Fruit fly (Drosophila melanogaster) whole organism: ENCODE measurements around the gene CG13239.

Source experiments
- CG8478 ChIP-seq: fragments of >200 bp; optimal IDR thresholded peaks from 2 replicates; lab custom pipeline; 2018; ENCODE audit warnings: inconsistent platforms
- Dll ChIP-seq: fragments of >200 bp; optimal IDR thresholded peaks from 2 replicates; lab custom pipeline; 2017
- EcR ChIP-seq, 2 experiments: fragments of >200 bp; optimal IDR thresholded peaks; 2 replicates each; lab custom pipeline; 2017; ENCODE audit warnings: missing biosample characterization in 2 of 2, missing genetic modification characterization in 2 of 2, missing genetic modification reagents in 2 of 2
- pan ChIP-seq: fragments of >200 bp; optimal IDR thresholded peaks from 2 replicates; lab custom pipeline; 2017
- psq ChIP-seq: fragments of >200 bp; optimal IDR thresholded peaks from 2 replicates; lab custom pipeline; 2017
- usp ChIP-seq: fragments of >200 bp; optimal IDR thresholded peaks from 2 replicates; lab custom pipeline; 2017; ENCODE audit warnings: missing biosample characterization, missing genetic modification characterization, mixed read lengths

CG13239 gene

DNA sequence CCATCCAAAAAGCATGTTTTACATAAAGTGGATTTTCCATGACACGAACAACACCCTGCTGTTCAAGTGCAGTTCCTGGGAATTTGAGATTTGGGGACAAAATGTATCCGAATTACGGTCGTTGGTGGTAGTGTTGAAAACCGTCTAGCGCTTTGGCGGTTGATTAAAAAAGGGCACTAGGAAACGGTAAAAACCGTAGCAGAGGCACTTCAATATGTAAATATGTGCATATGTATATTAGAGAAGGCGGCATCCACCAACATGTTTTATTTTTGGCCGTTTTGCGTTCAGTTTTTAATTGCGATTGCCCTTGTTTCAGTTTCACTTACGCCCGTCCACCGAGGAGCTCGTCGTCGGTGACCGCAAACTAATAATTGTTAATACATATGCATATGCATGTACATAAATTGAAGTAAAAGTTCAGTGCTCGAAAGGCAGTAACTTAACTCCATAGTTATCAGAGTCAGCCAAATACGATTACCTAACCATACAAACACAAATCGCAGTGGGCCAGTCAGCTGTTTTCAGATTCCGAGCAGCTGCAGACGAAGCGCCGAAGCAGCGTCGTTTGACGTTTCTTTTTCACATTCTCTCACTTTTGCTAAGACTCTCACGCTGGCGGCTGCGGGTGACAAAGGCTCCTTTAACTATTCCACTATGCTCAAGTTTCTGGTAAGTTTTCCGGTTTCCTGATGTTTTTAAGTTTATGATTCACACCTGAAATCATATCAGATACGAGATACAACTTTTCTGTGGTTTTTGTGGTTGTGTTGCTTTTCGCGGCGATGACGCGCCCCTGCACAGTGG, 3.9 kb downstream of the CG13239 start, which contains the start of gene CG33170:
TSS of gene CG33170 (plus strand) at position 347 of the 807 bp plus-strand sequence.
- TF ChIP-seq CG8478 (no peak), Dll (lab: Kevin White, UChicago) (no peak), psq (no peak), EcR (GFP tag; optimal IDR thresholded peaks at IDR 0.05; lab: Kevin White, UChicago) (no peak), pan (lab: Kevin White, UChicago) (no peak), usp (GFP tag; lab: Kevin White, UChicago) (no peak)

DNA sequence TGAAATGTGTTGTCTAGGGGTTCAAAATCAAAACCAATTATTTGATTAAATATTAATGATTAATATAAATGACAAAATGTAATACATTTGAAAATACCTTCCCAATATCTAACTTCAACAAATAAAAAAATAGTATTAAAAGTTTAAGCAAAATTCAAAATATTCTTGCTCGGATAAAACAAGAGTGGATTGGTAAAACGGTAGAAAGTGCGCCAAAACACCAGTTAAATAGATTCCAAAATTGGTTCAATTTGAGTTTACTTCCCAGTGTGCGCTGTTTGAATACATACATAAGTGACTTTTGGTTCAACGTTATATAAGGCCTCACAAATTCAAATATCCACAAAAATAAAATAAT, 4.5 kb downstream of the CG13239 start:
- TF ChIP-seq usp (GFP tag; lab: Kevin White, UChicago) (no peak), pan (lab: Kevin White, UChicago) (no peak), EcR (GFP tag; optimal IDR thresholded peaks at IDR 0.05; lab: Kevin White, UChicago) (no peak), Dll (lab: Kevin White, UChicago) (no peak), psq (no peak), CG8478 (no peak)

DNA sequence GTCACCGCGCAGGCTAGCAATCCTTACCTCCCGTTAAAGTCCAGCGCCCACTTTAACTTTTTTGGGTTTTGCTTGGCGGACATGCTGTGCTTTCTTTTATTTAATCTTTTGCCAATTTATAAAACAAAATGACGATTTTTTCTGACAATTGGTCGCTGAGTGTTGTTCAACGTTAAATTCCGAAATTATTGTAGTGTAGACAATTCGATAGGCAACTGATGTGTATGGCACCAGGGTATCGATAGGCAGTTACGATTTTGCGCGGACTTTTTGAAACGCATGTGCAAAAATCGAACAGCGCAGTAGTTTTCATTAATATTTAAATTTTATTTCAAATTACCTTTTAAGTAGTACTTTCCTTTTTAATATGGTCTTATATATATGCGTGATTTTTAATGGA, 7.5 kb downstream of the CG13239 start, which contains the start of gene EMC4:
TSS of gene EMC4 (minus strand) at position 174 of the 400 bp plus-strand sequence.
- no peak for TF ChIP-seq CG8478
- TF ChIP-seq pan (lab: Kevin White, UChicago), result no peak
- no peak for TF ChIP-seq Dll (lab: Kevin White, UChicago)
- no peak for TF ChIP-seq usp (GFP tag; lab: Kevin White, UChicago)
- TF ChIP-seq psq, result no peak
- no peak for TF ChIP-seq EcR (GFP tag; optimal IDR thresholded peaks at IDR 0.05; lab: Kevin White, UChicago)

DNA sequence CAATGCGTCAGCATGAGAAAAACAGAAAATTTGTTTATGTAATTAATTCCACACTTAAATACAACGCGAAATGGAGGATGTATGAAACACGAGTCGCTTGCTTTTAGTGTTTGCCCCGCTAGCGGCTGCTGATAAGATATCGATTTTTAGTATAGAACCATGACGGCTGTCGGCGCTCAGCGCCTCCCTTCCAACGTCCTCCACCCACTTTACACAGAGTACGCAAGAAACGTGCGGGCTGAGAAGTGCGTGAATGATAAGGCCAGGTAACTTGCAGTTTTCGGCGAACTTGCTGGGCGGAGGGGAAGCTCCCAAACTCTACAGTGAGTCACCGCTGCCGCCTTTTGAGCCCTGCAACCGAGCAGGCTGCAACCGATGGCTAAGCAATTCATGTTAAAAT, 9.8 kb downstream of the CG13239 start:
- TF ChIP-seq usp (GFP tag; lab: Kevin White, UChicago) (no peak), EcR (GFP tag; optimal IDR thresholded peaks at IDR 0.05; lab: Kevin White, UChicago) (no peak), psq (no peak), Dll (lab: Kevin White, UChicago) (no peak), pan (lab: Kevin White, UChicago) (no peak), CG8478 (no peak)

DNA sequence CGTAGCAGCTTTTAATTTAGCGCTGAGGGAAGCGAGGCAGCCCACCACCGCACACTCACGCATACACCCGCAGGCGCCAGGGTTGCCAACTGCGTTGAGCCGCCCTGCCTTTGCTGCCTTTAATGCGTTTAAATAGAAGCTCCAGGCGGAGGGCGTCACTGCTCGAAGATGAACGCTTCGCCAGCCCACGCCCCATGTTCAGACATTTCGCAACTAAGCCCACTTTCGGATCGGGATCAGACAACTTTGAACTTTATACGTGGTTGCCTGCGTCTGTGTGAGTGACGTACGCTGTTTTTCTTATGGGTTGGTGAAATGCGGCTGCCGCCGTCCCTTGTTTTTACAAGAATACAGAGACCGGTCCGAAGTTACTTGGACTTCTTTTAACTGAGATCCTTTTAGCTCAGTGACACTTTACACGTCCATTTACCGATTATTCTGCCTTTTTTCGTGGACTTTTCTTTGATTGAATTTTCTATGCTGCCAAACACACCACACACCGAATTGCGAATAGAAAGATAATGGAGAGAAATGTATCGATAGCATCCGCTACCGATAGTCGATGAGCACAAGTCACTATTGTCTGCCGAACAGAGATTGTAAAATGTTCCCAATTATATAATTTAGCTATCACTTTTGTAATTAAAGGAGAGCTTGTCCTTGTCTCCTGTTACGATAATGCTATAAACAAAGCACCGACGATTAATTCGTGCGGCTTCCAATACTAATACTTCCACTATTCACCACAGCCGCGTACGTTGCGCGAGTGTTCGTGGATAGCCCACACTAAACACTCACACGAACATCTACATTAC, 10.7 kb downstream of the CG13239 start:
- TF ChIP-seq usp (GFP tag; lab: Kevin White, UChicago) (no peak), psq (no peak), CG8478 (no peak), pan (lab: Kevin White, UChicago) (peak; percentile 54), Dll (lab: Kevin White, UChicago) (no peak)

DNA sequence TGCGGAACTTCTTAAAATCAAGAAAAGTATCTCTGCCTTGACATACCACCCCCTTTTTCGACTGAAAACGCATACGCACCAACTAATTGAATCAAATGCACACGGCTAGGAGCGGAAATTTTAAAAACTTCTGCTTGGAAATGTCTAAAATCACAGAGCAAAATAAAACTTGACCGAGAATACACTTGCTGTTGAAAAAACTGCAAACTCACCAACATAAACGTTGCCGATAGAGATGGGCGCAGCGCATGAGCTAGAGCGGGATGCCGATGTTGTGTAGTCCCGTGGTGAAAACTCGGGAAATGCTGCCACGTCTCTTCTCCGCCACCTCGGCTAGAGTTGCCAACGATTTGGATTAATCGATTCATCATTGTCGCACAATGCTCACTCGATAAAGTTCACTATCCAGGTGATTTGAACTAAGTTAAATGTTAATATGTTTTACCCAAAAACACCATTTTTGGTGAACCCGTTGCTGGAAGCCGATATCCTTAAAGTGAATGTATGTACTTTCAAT, 11.3 kb downstream of the CG13239 start, which contains the start of the genes CG11109 and Arf1:
TSS of gene CG11109 (plus strand) at position 356 of the 517 bp plus-strand sequence.
TSS of gene Arf1 (minus strand) at position 387 of the 517 bp plus-strand sequence.
- TF ChIP-seq EcR (GFP tag; optimal IDR thresholded peaks at IDR 0.05; lab: Kevin White, UChicago), result no peak
- no peak for TF ChIP-seq psq
- TF ChIP-seq usp (GFP tag; lab: Kevin White, UChicago), result no peak
- TF ChIP-seq CG8478, result no peak
- no peak for TF ChIP-seq pan (lab: Kevin White, UChicago)
- no peak for TF ChIP-seq Dll (lab: Kevin White, UChicago)

DNA sequence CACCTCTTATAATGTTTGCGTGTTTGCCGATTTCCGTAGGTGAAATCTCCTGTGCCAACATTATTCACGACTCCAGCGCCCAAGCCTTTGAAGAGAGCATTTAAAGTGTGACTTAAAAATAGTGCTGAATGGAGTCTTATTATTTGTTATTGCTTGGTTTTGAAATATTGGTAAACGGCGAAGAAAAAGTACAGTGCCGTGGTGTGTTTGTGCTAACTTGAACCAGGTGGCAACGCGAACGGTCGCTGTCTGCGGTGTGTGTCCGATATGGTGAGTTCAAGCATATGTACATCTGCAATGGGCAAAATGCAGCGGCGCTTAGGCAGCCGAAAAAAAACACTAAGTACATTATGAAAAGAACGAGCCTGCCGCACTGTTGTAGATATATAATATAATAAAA, 17.3 kb downstream of the CG13239 start:
- TF ChIP-seq usp (GFP tag; lab: Kevin White, UChicago), result no peak
- TF ChIP-seq Dll (lab: Kevin White, UChicago), result no peak
- no peak for TF ChIP-seq EcR (GFP tag; optimal IDR thresholded peaks at IDR 0.05; lab: Kevin White, UChicago)
- TF ChIP-seq pan (lab: Kevin White, UChicago), result no peak
- TF ChIP-seq psq, result no peak
- TF ChIP-seq CG8478, result no peak

DNA sequence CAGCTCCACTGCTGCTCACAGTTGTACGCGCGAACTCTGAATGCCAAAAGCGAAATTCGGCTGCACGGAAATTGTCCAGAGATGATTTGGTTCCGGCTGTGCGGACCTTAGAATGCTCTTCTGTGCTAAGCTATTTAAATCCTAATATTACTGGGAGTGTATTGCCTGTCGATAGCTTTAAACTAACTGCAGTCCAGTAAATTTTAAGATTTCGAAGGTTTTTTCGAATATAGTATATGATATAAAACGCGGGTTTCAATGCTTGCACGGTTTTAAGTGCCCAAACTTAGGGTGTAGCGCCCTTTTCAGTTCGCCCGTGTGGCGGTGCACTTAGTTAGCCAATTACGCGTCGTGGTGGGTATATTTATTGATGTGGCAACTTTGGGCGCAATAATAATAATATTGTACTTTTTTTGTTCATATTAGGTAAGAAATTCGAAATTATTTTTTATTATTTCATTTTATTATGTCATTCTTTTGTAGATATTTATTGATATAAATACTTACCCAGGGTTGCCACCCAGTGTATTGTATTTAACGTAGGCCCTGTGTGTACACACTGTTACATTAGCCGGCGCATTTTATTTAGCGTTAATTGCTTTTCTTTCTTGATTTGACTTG, 18.2 kb downstream of the CG13239 start, which contains the start of the genes Chro and Ssl1:
TSS of gene Chro (minus strand) at position 262 of the 621 bp plus-strand sequence.
TSS of gene Ssl1 (plus strand) at position 367 of the 621 bp plus-strand sequence.
- TF ChIP-seq EcR (GFP tag; optimal IDR thresholded peaks at IDR 0.05; lab: Kevin White, UChicago), result peak in 1 of 2 experiments; percentile 69
- no peak for TF ChIP-seq Dll (lab: Kevin White, UChicago)

DNA sequence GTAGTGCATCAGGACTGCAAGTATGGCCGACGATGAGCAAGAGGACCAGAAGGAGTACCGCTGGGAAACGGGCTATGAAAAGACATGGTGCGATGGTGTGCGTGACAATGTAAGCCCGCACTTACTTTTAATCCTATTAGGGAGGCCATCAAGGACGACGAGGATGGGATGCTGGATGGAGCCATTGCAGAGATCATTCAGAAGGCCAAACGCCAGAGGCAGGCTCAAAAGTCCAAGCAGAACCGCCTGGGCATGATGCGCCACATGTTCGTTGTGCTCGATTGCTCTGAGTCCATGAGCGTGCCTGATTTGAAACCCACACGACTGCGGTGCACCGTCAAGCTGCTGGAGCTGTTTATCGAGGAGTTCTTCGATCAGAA, 18.7 kb downstream of the CG13239 start:
- TF ChIP-seq psq (no peak), CG8478 (no peak), EcR (GFP tag; optimal IDR thresholded peaks at IDR 0.05; lab: Kevin White, UChicago) (no peak), Dll (lab: Kevin White, UChicago) (no peak), pan (lab: Kevin White, UChicago) (no peak), usp (GFP tag; lab: Kevin White, UChicago) (no peak)

DNA sequence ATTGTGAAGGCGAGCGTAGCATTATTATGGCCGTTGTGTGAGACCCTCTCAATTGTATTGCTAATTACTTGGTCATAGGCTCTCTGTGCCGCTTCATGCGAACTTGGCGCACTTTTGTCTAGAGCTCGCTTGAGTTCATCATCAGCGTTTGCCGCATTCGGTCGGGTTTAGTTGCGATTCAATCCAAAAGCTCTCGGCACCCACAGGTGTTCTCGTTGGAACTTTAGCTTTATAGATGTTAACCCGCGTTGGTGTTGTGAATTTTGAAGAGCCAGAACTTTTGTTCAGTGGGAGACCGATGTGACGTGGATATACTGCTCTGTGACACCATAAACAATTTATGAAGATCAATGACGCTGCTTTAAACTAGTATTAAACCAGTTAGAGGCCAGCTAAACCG, 20.3 kb downstream of the CG13239 start, which contains the start of gene slif:
TSS of gene slif (plus strand) at position 132 of the 400 bp plus-strand sequence.
- TF ChIP-seq EcR (GFP tag; optimal IDR thresholded peaks at IDR 0.05; lab: Kevin White, UChicago) (no peak), psq (no peak), Dll (lab: Kevin White, UChicago) (no peak), CG8478 (no peak), usp (GFP tag; lab: Kevin White, UChicago) (no peak), pan (lab: Kevin White, UChicago) (no peak)

DNA sequence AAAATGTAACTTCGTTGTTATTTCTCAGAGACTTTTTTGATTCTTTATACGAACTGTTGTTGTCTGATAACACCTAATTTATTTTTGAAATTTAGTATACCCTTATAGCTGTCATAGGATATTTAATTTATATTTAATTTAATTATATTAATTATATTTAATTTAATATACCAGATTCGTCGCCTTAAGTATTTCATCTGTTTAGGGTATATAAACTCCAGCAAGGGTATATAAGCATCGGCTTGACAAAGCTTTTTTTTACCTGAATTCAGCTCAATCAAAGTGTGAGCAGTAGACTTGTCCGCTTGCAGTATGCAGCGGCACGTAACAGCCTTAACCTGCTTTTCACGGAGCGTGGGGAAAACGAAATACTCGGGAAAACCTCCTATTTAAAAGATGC, 23.1 kb downstream of the CG13239 start:
- no peak for TF ChIP-seq CG8478
- no peak for TF ChIP-seq psq
- TF ChIP-seq pan (lab: Kevin White, UChicago), result no peak
- TF ChIP-seq Dll (lab: Kevin White, UChicago), result no peak
- no peak for TF ChIP-seq EcR (GFP tag; optimal IDR thresholded peaks at IDR 0.05; lab: Kevin White, UChicago)
